Fruit fly (Drosophila melanogaster): ENCODE measurements around the gene GC1.

Gene GC1

dm6 chr3R:12010202-12010824 is 42.8 kb downstream of the GC1 start, which contains the start of the genes KLHL18 and GCC185:
Gene KLHL18, minus strand, starts transcription at chr3R:12010434.
Gene GCC185, plus strand, starts transcription at chr3R:12010772.
- no peak for TF ChIP-seq Mio (GFP tag; optimal IDR thresholded peaks at IDR 0.05)
- no peak for TF ChIP-seq Dfd (GFP tag; optimal IDR thresholded peaks at IDR 0.05)
- TF ChIP-seq OdsH (GFP tag; optimal IDR thresholded peaks at IDR 0.05) = peak; percentile 78
- peak; percentile 61 for TF ChIP-seq br (GFP tag; optimal IDR thresholded peaks at IDR 0.05)
- no peak for TF ChIP-seq Abd-B (GFP tag; optimal IDR thresholded peaks at IDR 0.05)
- no peak for TF ChIP-seq N (GFP tag; optimal IDR thresholded peaks at IDR 0.05)
- TF ChIP-seq Hr78 (GFP tag; optimal IDR thresholded peaks at IDR 0.05) = no peak
- TF ChIP-seq HLH106 (tag; optimal IDR thresholded peaks at IDR 0.05) = peak; percentile 91
- TF ChIP-seq woc (GFP tag; optimal IDR thresholded peaks at IDR 0.05) = peak; percentile 93
- peak; percentile 54 for TF ChIP-seq GATAd (GFP tag; optimal IDR thresholded peaks at IDR 0.05)
- TF ChIP-seq CG32264 (GFP tag; optimal IDR thresholded peaks at IDR 0.05) = no peak
- TF ChIP-seq rgr (GFP tag; optimal IDR thresholded peaks at IDR 0.05) = peak; percentile 85
- peak; percentile 84 for TF ChIP-seq dmrt93B (GFP tag; optimal IDR thresholded peaks at IDR 0.05)
- peak; percentile 82 for TF ChIP-seq fru (GFP tag; optimal IDR thresholded peaks at IDR 0.05)
- peak in 1 of 2 experiments; percentile 89 for TF ChIP-seq foxo (GFP tag; optimal IDR thresholded peaks at IDR 0.05)
- no peak for TF ChIP-seq brk (GFP tag; optimal IDR thresholded peaks at IDR 0.05)
- no peak for TF ChIP-seq CrebA (GFP tag; optimal IDR thresholded peaks at IDR 0.05; ENCODE audit: borderline replicate concordance)
- no peak for TF ChIP-seq sage (GFP tag; optimal IDR thresholded peaks at IDR 0.05)
- no peak for TF ChIP-seq pan (optimal IDR thresholded peaks at IDR 0.05)
- TF ChIP-seq dsf (GFP tag; optimal IDR thresholded peaks at IDR 0.05; ENCODE audit: borderline replicate concordance) = peak; percentile 69
- peak; percentile 76 for TF ChIP-seq Sp1 (GFP tag; optimal IDR thresholded peaks at IDR 0.05)
- no peak for TF ChIP-seq Rel (GFP tag; optimal IDR thresholded peaks at IDR 0.05)
- TF ChIP-seq Rel (tag; optimal IDR thresholded peaks at IDR 0.05) = peak; percentile 10
- no peak for TF ChIP-seq Hnf4 (GFP tag; optimal IDR thresholded peaks at IDR 0.05)
- TF ChIP-seq psq (GFP tag; optimal IDR thresholded peaks at IDR 0.05) = peak; percentile 78
- TF ChIP-seq Jra (GFP tag; optimal IDR thresholded peaks at IDR 0.05) = no peak
- no peak for TF ChIP-seq Dif (GFP tag; optimal IDR thresholded peaks at IDR 0.05; ENCODE audit: partially characterized antibody)
- peak; percentile 72 for TF ChIP-seq CG9705 (GFP tag; optimal IDR thresholded peaks at IDR 0.05)
- TF ChIP-seq Myc (optimal IDR thresholded peaks at IDR 0.05) = peak; percentile 86
- TF ChIP-seq h (GFP tag; optimal IDR thresholded peaks at IDR 0.05) = peak; percentile 84
- TF ChIP-seq Hr83 (GFP tag; optimal IDR thresholded peaks at IDR 0.05; ENCODE audit: poor library complexity, severe bottlenecking) = no peak
- TF ChIP-seq tai (GFP tag; optimal IDR thresholded peaks at IDR 0.05) = no peak
- TF ChIP-seq ey (GFP tag; optimal IDR thresholded peaks at IDR 0.05) = peak; percentile 78
- TF ChIP-seq sv (GFP tag; optimal IDR thresholded peaks at IDR 0.05) = peak; percentile 80
- TF ChIP-seq dl (GFP tag; optimal IDR thresholded peaks at IDR 0.05; ENCODE audit: insufficient read depth in 1 of 2, partially characterized antibody in 2 of 2) = no peak
- no peak for TF ChIP-seq lola (GFP tag; optimal IDR thresholded peaks at IDR 0.05)
- no peak for TF ChIP-seq jim (GFP tag; optimal IDR thresholded peaks at IDR 0.05)
- no peak for TF ChIP-seq usp (GFP tag; optimal IDR thresholded peaks at IDR 0.05)
- no peak for TF ChIP-seq Vsx2 (GFP tag; optimal IDR thresholded peaks at IDR 0.05; ENCODE audit: partially characterized antibody)

dm6 chr3R:12016828-12017280 is 49.3 kb downstream of the GC1 start, which contains the start of the genes DCAF12 and Spt3:
Gene DCAF12, minus strand, starts transcription at chr3R:12017031.
Gene Spt3, plus strand, starts transcription at chr3R:12017156.
- TF ChIP-seq br (GFP tag; optimal IDR thresholded peaks at IDR 0.05) (no peak), Myc (optimal IDR thresholded peaks at IDR 0.05) (peak; percentile 3), dl (GFP tag; optimal IDR thresholded peaks at IDR 0.05; ENCODE audit: insufficient read depth in 1 of 2, partially characterized antibody in 2 of 2) (no peak), Jra (GFP tag; optimal IDR thresholded peaks at IDR 0.05) (no peak), CG9705 (GFP tag; optimal IDR thresholded peaks at IDR 0.05) (peak; percentile 13), Vsx2 (GFP tag; optimal IDR thresholded peaks at IDR 0.05; ENCODE audit: partially characterized antibody) (no peak), CG32264 (GFP tag; optimal IDR thresholded peaks at IDR 0.05) (peak; percentile 17), dmrt93B (GFP tag; optimal IDR thresholded peaks at IDR 0.05) (peak; percentile 50), Abd-B (GFP tag; optimal IDR thresholded peaks at IDR 0.05) (no peak), pan (optimal IDR thresholded peaks at IDR 0.05) (no peak), usp (GFP tag; optimal IDR thresholded peaks at IDR 0.05) (no peak), psq (GFP tag; optimal IDR thresholded peaks at IDR 0.05) (peak; percentile 52), woc (GFP tag; optimal IDR thresholded peaks at IDR 0.05) (peak; percentile 83), Dfd (GFP tag; optimal IDR thresholded peaks at IDR 0.05) (no peak), HLH106 (tag; optimal IDR thresholded peaks at IDR 0.05) (peak; percentile 74), tai (GFP tag; optimal IDR thresholded peaks at IDR 0.05) (no peak), Hr83 (GFP tag; optimal IDR thresholded peaks at IDR 0.05; ENCODE audit: poor library complexity, severe bottlenecking) (no peak), CrebA (GFP tag; optimal IDR thresholded peaks at IDR 0.05; ENCODE audit: borderline replicate concordance) (no peak)
